Worm (Caenorhabditis elegans) whole organism, early embryonic: ENCODE measurements around the gene srv-28.
"Not testable (repeated sequence)": the region's sequence is repeated elsewhere in the genome, so short reads cannot be mapped to it uniquely, and the experiment has no call there.

ENCODE experiments used
- B0310.2 ChIP-seq: sonication (generic microtip); optimal IDR thresholded peaks from 2 replicates; lab custom pipeline; 2016; ENCODE audit warnings: mild to moderate bottlenecking, missing genetic modification characterization, missing compliant biosample characterization
- F13C5.2 ChIP-seq: sonication (generic microtip); optimal IDR thresholded peaks from 2 replicates; lab custom pipeline; 2017; ENCODE audit warnings: mild to moderate bottlenecking, missing genetic modification characterization, inconsistent platforms, missing compliant biosample characterization
- aly-1 ChIP-seq: sonication (generic microtip); optimal IDR thresholded peaks from 2 replicates; lab custom pipeline; 2016; ENCODE audit warnings: missing genetic modification characterization, missing compliant biosample characterization
- ama-1 ChIP-seq: fragments of 150-350 bp; optimal IDR thresholded peaks from 2 replicates; lab custom pipeline; 2014
- ceh-13 ChIP-seq: fragments of 200-800 bp; sonication (Bioruptor generic); optimal IDR thresholded peaks from 2 replicates; lab custom pipeline; 2018; ENCODE audit warnings: mild to moderate bottlenecking, missing genetic modification characterization, missing compliant biosample characterization
- ceh-36 ChIP-seq: sonication (generic microtip); optimal IDR thresholded peaks from 2 replicates; lab custom pipeline; 2016; ENCODE audit warnings: missing genetic modification characterization, inconsistent platforms, missing compliant biosample characterization
- ets-7 ChIP-seq: sonication (generic microtip); optimal IDR thresholded peaks from 2 replicates; lab custom pipeline; 2016; ENCODE audit warnings: missing genotype, missing genetic modification characterization, missing compliant biosample characterization
- flt-1 ChIP-seq: fragments of 200-800 bp; sonication (Bioruptor generic); IDR thresholded peaks from 2 replicates; pipeline ENCODE4 v1.3.6; 2022; ENCODE audit warnings: missing genetic modification characterization, missing compliant biosample characterization
- hmbx-1 ChIP-seq: sonication (generic microtip); optimal IDR thresholded peaks from 2 replicates; lab custom pipeline; 2016; ENCODE audit warnings: mild to moderate bottlenecking, missing genetic modification characterization, missing compliant biosample characterization
- hmg-4 ChIP-seq: fragments of 200-800 bp; sonication (Bioruptor generic); optimal IDR thresholded peaks from 2 replicates; lab custom pipeline; 2018; ENCODE audit warnings: mild to moderate bottlenecking, missing genetic modification characterization, missing compliant biosample characterization
- hnd-1 ChIP-seq: sonication (generic microtip); optimal IDR thresholded peaks from 2 replicates; lab custom pipeline; 2016; ENCODE audit warnings: missing genetic modification characterization, missing compliant biosample characterization
- pes-1 ChIP-seq: fragments of 200-800 bp; sonication (Bioruptor generic); IDR thresholded peaks from 2 replicates; pipeline ENCODE4 v1.3.6; 2022; ENCODE audit warnings: missing genetic modification reagents, missing genetic modification characterization, missing compliant biosample characterization
- scrt-1 ChIP-seq: fragments of 200-800 bp; sonication (Bioruptor generic); IDR thresholded peaks from 2 replicates; pipeline ENCODE4 v1.3.6; 2022; ENCODE audit warnings: missing genetic modification characterization, missing compliant biosample characterization
- sea-1 ChIP-seq: fragments of 200-800 bp; sonication (Bioruptor generic); conservative IDR thresholded peaks from 2 replicates; pipeline ENCODE4 v1.3.6; 2022; ENCODE audit warnings: missing genetic modification characterization, missing compliant biosample characterization
- tbx-11 ChIP-seq: fragments of 200-800 bp; sonication (Bioruptor generic); IDR thresholded peaks from 2 replicates; pipeline ENCODE4 v1.3.6; 2022; ENCODE audit warnings: missing genetic modification characterization, missing compliant biosample characterization
- tbx-37 ChIP-seq: fragments of 200-800 bp; sonication (Bioruptor generic); conservative IDR thresholded peaks from 2 replicates; pipeline ENCODE4 v1.3.6; 2022; ENCODE audit warnings: missing genetic modification reagents, missing genetic modification characterization, missing compliant biosample characterization
- tra-4 ChIP-seq: sonication (generic microtip); optimal IDR thresholded peaks from 2 replicates; lab custom pipeline; 2017; ENCODE audit warnings: missing genetic modification characterization, missing compliant biosample characterization

Gene srv-28

DNA sequence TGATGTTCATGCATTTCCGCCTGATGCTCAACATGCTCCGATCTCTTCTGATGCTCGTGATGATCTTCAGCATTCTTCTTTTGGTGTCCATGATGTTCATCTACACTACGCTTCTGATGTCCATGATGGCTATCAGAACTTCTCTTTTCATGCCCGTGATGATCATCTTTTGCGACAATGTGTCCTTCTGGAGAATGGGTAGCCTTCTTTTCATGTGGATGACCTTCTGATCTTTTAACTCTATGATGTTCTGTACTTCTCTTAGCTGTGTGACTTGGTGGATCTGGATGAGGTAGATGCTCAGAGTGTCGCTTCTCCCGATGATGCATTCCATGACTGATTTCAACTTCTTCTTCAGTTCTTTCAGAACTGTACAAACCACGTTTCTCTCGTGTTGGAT, 4.2 kb downstream of the srv-28 start:
- TF ChIP-seq F13C5.2 (no peak), ceh-36 (tag; lab: Kevin White, UChicago) (no peak), ets-7 (tag; lab: Kevin White, UChicago) (no peak), ama-1 (lab: Kevin White, UChicago) (no peak), sea-1 (GFP tag; lab: Robert Waterston, UW) (no peak), pes-1 (GFP tag; lab: Robert Waterston, UW) (no peak), flt-1 (no peak)

DNA sequence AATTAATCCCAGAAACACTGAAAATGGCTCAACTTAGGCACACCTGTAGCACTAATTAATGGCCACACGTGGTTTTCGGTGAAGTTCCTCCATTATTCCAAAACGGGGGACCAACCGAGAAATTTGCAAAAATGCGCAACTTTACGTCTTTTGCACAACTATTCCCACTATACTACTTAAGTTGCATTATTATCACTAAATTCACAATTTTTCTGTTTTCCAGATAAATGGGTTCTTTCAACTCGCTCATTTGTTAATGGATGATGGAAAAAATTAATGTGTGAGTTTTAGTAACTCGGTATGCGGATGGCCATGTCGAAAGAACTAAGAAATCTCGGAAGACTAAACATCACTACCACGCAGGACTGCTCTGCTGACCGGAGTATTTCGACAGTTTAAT, 8.5 kb downstream of the srv-28 start, which contains the start of gene T13A10.64:
Gene T13A10.64 (plus strand): TSS at position 301 of the 400 bp plus-strand sequence.
- no peak for TF ChIP-seq pes-1 (GFP tag; lab: Robert Waterston, UW)
- no peak for TF ChIP-seq B0310.2 (tag; lab: Kevin White, UChicago)
- no peak for TF ChIP-seq tbx-37
- no peak for TF ChIP-seq tbx-11 (GFP tag; lab: Robert Waterston, UW)
- TF ChIP-seq hmbx-1 (tag; lab: Kevin White, UChicago) = no peak
- TF ChIP-seq aly-1 (tag; lab: Kevin White, UChicago) = no peak
- TF ChIP-seq tra-4 (tag; lab: Kevin White, UChicago) = no peak
- no peak for TF ChIP-seq ceh-36 (tag; lab: Kevin White, UChicago)
- TF ChIP-seq sea-1 (GFP tag; lab: Robert Waterston, UW) = no peak
- TF ChIP-seq ceh-13 = no peak
- TF ChIP-seq scrt-1 (GFP tag; lab: Robert Waterston, UW) = no peak
- TF ChIP-seq ets-7 (tag; lab: Kevin White, UChicago) = no peak
- no peak for TF ChIP-seq F13C5.2
- no peak for TF ChIP-seq flt-1
- TF ChIP-seq ama-1 (lab: Kevin White, UChicago) = no peak
- no peak for TF ChIP-seq hnd-1 (tag; lab: Kevin White, UChicago)
- TF ChIP-seq hmg-4 (GFP tag; lab: Kevin White, UChicago) = no peak

DNA sequence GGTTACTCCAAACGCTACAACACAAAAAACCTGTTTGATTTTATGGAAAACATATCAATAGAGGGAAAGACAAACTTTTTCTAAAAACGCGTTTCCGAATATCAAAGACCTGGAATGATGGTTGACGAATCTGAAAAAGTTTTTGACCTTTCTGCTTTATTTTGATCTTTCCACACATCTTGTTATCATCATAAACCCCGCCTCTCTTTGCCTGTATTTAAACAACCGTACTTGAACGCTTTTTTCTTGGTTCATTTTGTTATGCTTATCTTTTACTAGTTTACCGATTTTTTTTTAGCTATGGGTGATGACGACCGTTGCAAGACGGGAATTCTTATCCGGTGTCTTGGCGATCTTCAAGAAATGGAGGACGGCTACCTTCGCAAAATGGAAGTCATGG, 10.1 kb downstream of the srv-28 start, which contains the start of gene T13A10.2:
Gene T13A10.2 (plus strand): TSS at position 301 of the 400 bp plus-strand sequence.
- TF ChIP-seq flt-1, F13C5.2, tbx-37: not testable (repeated sequence)

DNA sequence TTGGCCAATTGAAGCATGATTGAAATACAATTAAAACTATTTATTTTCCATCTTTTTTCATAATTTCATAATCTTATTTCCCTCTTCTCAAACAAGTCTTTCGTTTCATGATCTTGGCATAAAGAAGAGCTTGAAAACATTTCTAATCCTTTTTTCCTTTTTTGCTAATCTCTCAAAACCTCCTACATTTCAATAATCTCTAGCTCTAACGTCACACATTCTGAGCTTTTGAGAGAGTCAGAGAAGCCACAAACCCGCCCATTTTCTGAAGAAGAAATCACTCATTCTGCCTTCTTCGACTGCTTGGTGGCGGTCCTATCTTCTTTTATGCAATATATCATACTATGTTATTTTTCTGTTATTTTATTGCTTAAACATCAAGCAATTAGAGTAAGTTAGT, 13.6 kb downstream of the srv-28 start, which contains the start of gene F58F9.1:
Gene F58F9.1 (plus strand): TSS at position 251 of the 400 bp plus-strand sequence.
- TF ChIP-seq aly-1 (tag; lab: Kevin White, UChicago) = no peak
- TF ChIP-seq hnd-1 (tag; lab: Kevin White, UChicago) = no peak
- TF ChIP-seq ceh-13 = no peak
- no peak for TF ChIP-seq sea-1 (GFP tag; lab: Robert Waterston, UW)
- TF ChIP-seq B0310.2 (tag; lab: Kevin White, UChicago) = no peak

DNA sequence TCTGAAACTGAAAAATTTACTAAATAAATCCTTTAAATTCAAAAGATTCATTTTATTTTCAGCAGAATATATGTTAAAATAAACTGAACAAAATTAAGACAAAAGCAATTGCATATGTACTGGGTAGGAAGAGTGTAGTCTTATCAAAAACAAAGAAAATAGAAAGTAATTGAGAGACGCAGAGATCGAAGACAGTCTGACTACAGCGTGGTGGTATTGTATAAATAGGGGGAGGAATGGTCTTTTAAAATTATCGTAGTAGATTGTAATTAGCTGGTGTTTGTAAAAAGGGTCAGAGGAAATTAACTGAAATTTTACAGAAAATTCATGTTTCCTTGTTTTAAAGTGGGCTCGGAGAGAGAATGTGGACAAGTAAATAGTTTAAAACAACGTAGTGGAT, 14.7 kb downstream of the srv-28 start, which contains the start of gene acox-3:
Gene acox-3 (minus strand): TSS at position 7 of the 400 bp plus-strand sequence.
- TF ChIP-seq hmg-4 (GFP tag; lab: Kevin White, UChicago) (no peak), tbx-37 (no peak), ama-1 (lab: Kevin White, UChicago) (no peak), hmbx-1 (tag; lab: Kevin White, UChicago) (no peak), aly-1 (tag; lab: Kevin White, UChicago) (no peak), ets-7 (tag; lab: Kevin White, UChicago) (no peak), ceh-13 (no peak), tbx-11 (GFP tag; lab: Robert Waterston, UW) (no peak), B0310.2 (tag; lab: Kevin White, UChicago) (no peak), F13C5.2 (no peak), pes-1 (GFP tag; lab: Robert Waterston, UW) (no peak), hnd-1 (tag; lab: Kevin White, UChicago) (no peak), scrt-1 (GFP tag; lab: Robert Waterston, UW) (no peak), ceh-36 (tag; lab: Kevin White, UChicago) (no peak), flt-1 (no peak), sea-1 (GFP tag; lab: Robert Waterston, UW) (no peak), tra-4 (tag; lab: Kevin White, UChicago) (no peak)

DNA sequence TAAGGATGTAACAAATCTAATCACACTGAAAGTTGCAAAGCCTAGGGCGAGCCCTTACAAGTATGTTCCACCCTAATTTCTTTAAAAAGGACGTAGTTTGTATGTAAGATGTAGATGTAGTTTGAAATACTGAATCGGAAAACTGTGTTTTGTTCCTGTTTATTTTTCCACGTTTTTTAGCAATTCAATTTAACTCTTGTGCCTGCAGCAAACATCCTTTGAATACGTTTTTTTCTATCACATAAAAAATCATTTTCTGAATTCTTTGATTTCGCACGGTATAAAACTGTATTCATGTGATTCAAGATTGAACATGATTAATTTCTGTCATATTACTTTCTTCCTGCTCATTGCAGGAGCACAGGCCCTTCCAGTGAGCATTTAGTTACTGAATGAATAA, 23.2 kb downstream of the srv-28 start, which contains the start of gene F58F9.9:
Gene F58F9.9 (plus strand): TSS at position 301 of the 400 bp plus-strand sequence.
- no peak for TF ChIP-seq tbx-11 (GFP tag; lab: Robert Waterston, UW)
- TF ChIP-seq hnd-1 (tag; lab: Kevin White, UChicago) = no peak
- TF ChIP-seq hmg-4 (GFP tag; lab: Kevin White, UChicago) = no peak
- TF ChIP-seq hmbx-1 (tag; lab: Kevin White, UChicago) = no peak
- no peak for TF ChIP-seq B0310.2 (tag; lab: Kevin White, UChicago)

DNA sequence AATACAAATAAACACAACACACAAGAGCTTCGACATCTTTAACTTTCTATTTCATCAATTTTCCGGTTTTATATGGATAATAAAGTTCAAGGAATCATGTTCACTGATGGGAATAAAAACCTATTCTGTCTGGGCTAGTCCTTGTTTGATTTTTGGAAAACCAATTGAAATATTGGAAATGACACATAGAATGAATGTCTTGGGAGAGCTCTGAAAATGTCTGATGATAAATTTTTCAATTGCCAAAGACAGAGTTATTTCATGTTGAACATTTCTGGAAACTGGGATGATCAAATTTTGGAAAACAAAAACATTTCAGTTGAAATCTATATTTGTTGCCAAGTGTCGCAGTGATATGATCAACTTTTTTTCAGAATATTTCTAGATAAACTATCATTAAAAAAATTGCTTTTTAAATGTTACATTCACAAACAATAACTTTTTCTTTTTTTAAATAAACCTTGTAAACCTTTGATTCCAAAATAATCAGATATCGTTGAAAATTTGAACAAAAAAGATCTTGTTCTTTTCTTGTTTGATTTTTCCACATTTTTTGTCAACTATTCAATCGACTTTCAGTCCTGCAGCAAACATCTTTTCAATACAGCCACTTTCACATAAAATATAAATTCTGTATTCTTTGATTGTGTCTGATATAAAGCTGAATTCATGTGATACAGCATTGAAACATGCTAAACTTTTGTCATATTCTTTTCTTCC, 25.5 kb downstream of the srv-28 start, which contains the start of the genes F58F9.6 and F58F9.8:
Gene F58F9.6 (minus strand): TSS at position 101 of the 720 bp plus-strand sequence.
Gene F58F9.8 (plus strand): TSS at position 670 of the 720 bp plus-strand sequence.
- TF ChIP-seq flt-1 (no peak), tbx-11 (GFP tag; lab: Robert Waterston, UW) (no peak), B0310.2 (tag; lab: Kevin White, UChicago) (no peak), hmg-4 (GFP tag; lab: Kevin White, UChicago) (no peak), sea-1 (GFP tag; lab: Robert Waterston, UW) (no peak), tra-4 (tag; lab: Kevin White, UChicago) (no peak), tbx-37 (no peak), aly-1 (tag; lab: Kevin White, UChicago) (no peak), ama-1 (lab: Kevin White, UChicago) (no peak), scrt-1 (GFP tag; lab: Robert Waterston, UW) (no peak), ceh-13 (no peak), ceh-36 (tag; lab: Kevin White, UChicago) (no peak), F13C5.2 (no peak), pes-1 (GFP tag; lab: Robert Waterston, UW) (no peak)
